Fruit fly (Drosophila melanogaster) S2 (cell line): ENCODE measurements around the gene CG43841.

Experiments
- CG8478 ChIP-seq: fragments of >200 bp; optimal IDR thresholded peaks from 2 replicates; lab custom pipeline; 2018
- CTCF ChIP-seq, 2 experiments: fragments of >200 bp; optimal IDR thresholded peaks; 2 replicates each; lab custom pipeline; 2018

The CG43841 gene

dm6 chrX:18439367-18439766 lies at the start of gene CG43841:
CG43841 (plus strand) TSS chrX:18439667.
- TF ChIP-seq CG8478 (lab: Kevin White, UChicago) (no peak), CTCF (optimal IDR thresholded peaks at IDR 0.05; lab: Kevin White, UChicago) (no peak)

- TF ChIP-seq CTCF (optimal IDR thresholded peaks at IDR 0.05; lab: Kevin White, UChicago) (no peak), CG8478 (lab: Kevin White, UChicago) (no peak)
These were observed 44.3 kb upstream of the CG43841 start for dm6 chrX:18395157-18395556.

dm6 chrX:18399965-18400364 lies 39.5 kb upstream of the CG43841 start, which contains the start of gene CG34328:
CG34328 (minus strand) TSS chrX:18400065.
- no peak for TF ChIP-seq CTCF (optimal IDR thresholded peaks at IDR 0.05; lab: Kevin White, UChicago)
- no peak for TF ChIP-seq CG8478 (lab: Kevin White, UChicago)

dm6 chrX:18402564-18402963 lies 36.9 kb upstream of the CG43841 start:
- TF ChIP-seq CG8478 (lab: Kevin White, UChicago) = no peak
- TF ChIP-seq CTCF (optimal IDR thresholded peaks at IDR 0.05; lab: Kevin White, UChicago) = no peak

- no peak for TF ChIP-seq CG8478 (lab: Kevin White, UChicago)
- no peak for TF ChIP-seq CTCF (optimal IDR thresholded peaks at IDR 0.05; lab: Kevin White, UChicago)
These were observed 35.3 kb upstream of the CG43841 start for dm6 chrX:18404150-18404631.

- no peak for TF ChIP-seq CTCF (optimal IDR thresholded peaks at IDR 0.05; lab: Kevin White, UChicago)
- no peak for TF ChIP-seq CG8478 (lab: Kevin White, UChicago)
These were observed 34.7 kb upstream of the CG43841 start for dm6 chrX:18404632-18405238.

dm6 chrX:18405567-18406059 lies 33.9 kb upstream of the CG43841 start:
- TF ChIP-seq CG8478 (lab: Kevin White, UChicago) = no peak
- TF ChIP-seq CTCF (optimal IDR thresholded peaks at IDR 0.05; lab: Kevin White, UChicago) = no peak

dm6 chrX:18406593-18407393 lies 32.7 kb upstream of the CG43841 start:
- TF ChIP-seq CTCF (optimal IDR thresholded peaks at IDR 0.05; lab: Kevin White, UChicago) = no peak
- no peak for TF ChIP-seq CG8478 (lab: Kevin White, UChicago)

- TF ChIP-seq CG8478 (lab: Kevin White, UChicago) = no peak
- TF ChIP-seq CTCF (optimal IDR thresholded peaks at IDR 0.05; lab: Kevin White, UChicago) = no peak
These were observed 32.1 kb upstream of the CG43841 start for dm6 chrX:18407394-18407721.

dm6 chrX:18409449-18409848 lies 30.0 kb upstream of the CG43841 start:
- TF ChIP-seq CTCF (optimal IDR thresholded peaks at IDR 0.05; lab: Kevin White, UChicago) = no peak
- no peak for TF ChIP-seq CG8478 (lab: Kevin White, UChicago)

dm6 chrX:18409938-18410337 lies 29.5 kb upstream of the CG43841 start, which contains the start of gene Nt5b:
Nt5b (minus strand) TSS chrX:18410144.
- no peak for TF ChIP-seq CTCF (optimal IDR thresholded peaks at IDR 0.05; lab: Kevin White, UChicago)
- TF ChIP-seq CG8478 (lab: Kevin White, UChicago) = no peak

dm6 chrX:18415115-18415514 lies 24.4 kb upstream of the CG43841 start, which contains the start of gene CG15056:
CG15056 (plus strand) TSS chrX:18415415.
- TF ChIP-seq CTCF (optimal IDR thresholded peaks at IDR 0.05; lab: Kevin White, UChicago) (no peak), CG8478 (lab: Kevin White, UChicago) (no peak)

dm6 chrX:18422112-18422511 lies 17.4 kb upstream of the CG43841 start, which contains the start of gene CG42323:
CG42323 (plus strand) TSS chrX:18422413.
- TF ChIP-seq CG8478 (lab: Kevin White, UChicago) (no peak), CTCF (optimal IDR thresholded peaks at IDR 0.05; lab: Kevin White, UChicago) (no peak)

dm6 chrX:18437190-18437589 lies 2.3 kb upstream of the CG43841 start, which contains the start of gene CG6290:
CG6290 (plus strand) TSS chrX:18437490.
- no peak for TF ChIP-seq CTCF (optimal IDR thresholded peaks at IDR 0.05; lab: Kevin White, UChicago)
- no peak for TF ChIP-seq CG8478 (lab: Kevin White, UChicago)

dm6 chrX:18438568-18438967 lies 899 bp upstream of the CG43841 start, which contains the start of gene CG32551:
CG32551 (plus strand) TSS chrX:18438868.
- TF ChIP-seq CTCF (optimal IDR thresholded peaks at IDR 0.05; lab: Kevin White, UChicago) = no peak
- TF ChIP-seq CG8478 (lab: Kevin White, UChicago) = no peak
